Worm (Caenorhabditis elegans): ENCODE measurements around the gene nhr-31.
A peak's percentile ranks its signal among the peaks of the same experiment; 100 is the strongest.

The nhr-31 gene

ce11 chrIV:8061267-8061666 lies 32.0 kb upstream of the nhr-31 start:
- TF ChIP-seq F13H6.1 (tag; optimal IDR thresholded peaks at IDR 0.05) = no peak
- TF ChIP-seq unc-39 (tag; optimal IDR thresholded peaks at IDR 0.05) = no peak
- TF ChIP-seq ama-1 (optimal IDR thresholded peaks at IDR 0.05) = no peak
- no peak for TF ChIP-seq ztf-11 (tag; optimal IDR thresholded peaks at IDR 0.05)

ce11 chrIV:8053955-8054354 lies 24.6 kb upstream of the nhr-31 start:
- TF ChIP-seq zag-1 (tag; optimal IDR thresholded peaks at IDR 0.05) (no peak), gmeb-1 (tag; optimal IDR thresholded peaks at IDR 0.05) (no peak), aly-2 (tag; optimal IDR thresholded peaks at IDR 0.05) (no peak), unc-39 (tag; optimal IDR thresholded peaks at IDR 0.05) (no peak)

- TF ChIP-seq ceh-16 (tag; optimal IDR thresholded peaks at IDR 0.05) = no peak
- no peak for TF ChIP-seq R02D3.7 (tag; optimal IDR thresholded peaks at IDR 0.05)
- TF ChIP-seq nhr-11 (tag; optimal IDR thresholded peaks at IDR 0.05) = no peak
- TF ChIP-seq lin-11 (tag; optimal IDR thresholded peaks at IDR 0.05) = no peak
- TF ChIP-seq nhr-6 (tag; optimal IDR thresholded peaks at IDR 0.05) = no peak
- TF ChIP-seq nhr-12 (tag; optimal IDR thresholded peaks at IDR 0.05) = no peak
- TF ChIP-seq nhr-25 (tag; optimal IDR thresholded peaks at IDR 0.05) = no peak
- no peak for TF ChIP-seq unc-62 (GFP tag; optimal IDR thresholded peaks at IDR 0.05)
- TF ChIP-seq mdl-1 (tag; optimal IDR thresholded peaks at IDR 0.05) = no peak
- TF ChIP-seq Y55F3AM.14 (GFP tag; optimal IDR thresholded peaks at IDR 0.05) = no peak
- TF ChIP-seq nhr-129 (tag; optimal IDR thresholded peaks at IDR 0.05) = no peak
- TF ChIP-seq ZK546.5 (tag; optimal IDR thresholded peaks at IDR 0.05) = no peak
These were observed 23.4 kb upstream of the nhr-31 start for ce11 chrIV:8052694-8053093.

- no peak for TF ChIP-seq mbf-1 (tag; optimal IDR thresholded peaks at IDR 0.05)
- TF ChIP-seq mab-5 (tag; optimal IDR thresholded peaks at IDR 0.05) = no peak
- TF ChIP-seq C34F6.9 (tag; optimal IDR thresholded peaks at IDR 0.05) = no peak
- no peak for TF ChIP-seq egl-27 (tag; optimal IDR thresholded peaks at IDR 0.05)
- TF ChIP-seq fos-1 (tag; optimal IDR thresholded peaks at IDR 0.05) = no peak
- no peak for TF ChIP-seq zag-1 (tag; optimal IDR thresholded peaks at IDR 0.05)
- TF ChIP-seq ztf-1 (GFP tag; conservative IDR thresholded peaks at IDR 0.05) = no peak
- TF ChIP-seq ceh-16 (tag; optimal IDR thresholded peaks at IDR 0.05) = no peak
- no peak for TF ChIP-seq nhr-25 (tag; optimal IDR thresholded peaks at IDR 0.05)
- TF ChIP-seq sem-4 (tag; optimal IDR thresholded peaks at IDR 0.05) = no peak
- no peak for TF ChIP-seq nhr-77 (tag; optimal IDR thresholded peaks at IDR 0.05)
- TF ChIP-seq sma-9 (GFP tag; optimal IDR thresholded peaks at IDR 0.05) = no peak
- TF ChIP-seq sma-9 (tag; optimal IDR thresholded peaks at IDR 0.05) = no peak
- TF ChIP-seq alr-1 (tag; optimal IDR thresholded peaks at IDR 0.05) = no peak
- TF ChIP-seq elt-3 (tag; optimal IDR thresholded peaks at IDR 0.05) = no peak
- no peak for TF ChIP-seq lin-13 (GFP tag; optimal IDR thresholded peaks at IDR 0.05)
- no peak for TF ChIP-seq peb-1 (tag; optimal IDR thresholded peaks at IDR 0.05)
- no peak for TF ChIP-seq nhr-23 (tag; optimal IDR thresholded peaks at IDR 0.05)
- no peak for TF ChIP-seq nhr-11 (tag; optimal IDR thresholded peaks at IDR 0.05)
These were observed 18.8 kb upstream of the nhr-31 start for ce11 chrIV:8048083-8048482.

- TF ChIP-seq nhr-21 (tag; optimal IDR thresholded peaks at IDR 0.05) = peak; percentile 21
- peak; percentile 76 for TF ChIP-seq blmp-1 (tag; optimal IDR thresholded peaks at IDR 0.05; ENCODE audit: insufficient read depth)
- TF ChIP-seq sma-3 (GFP tag; optimal IDR thresholded peaks at IDR 0.05) = no peak
- peak; percentile 31 for TF ChIP-seq fos-1 (tag; optimal IDR thresholded peaks at IDR 0.05)
- peak; percentile 92 for TF ChIP-seq sma-9 (GFP tag; optimal IDR thresholded peaks at IDR 0.05)
- TF ChIP-seq sma-9 (tag; optimal IDR thresholded peaks at IDR 0.05) = no peak
- TF ChIP-seq dmd-4 (tag; optimal IDR thresholded peaks at IDR 0.05) = no peak
- no peak for TF ChIP-seq skn-1 (tag; optimal IDR thresholded peaks at IDR 0.05)
These were observed 15.3 kb upstream of the nhr-31 start, which contains the start of gene nhr-258 for ce11 chrIV:8044574-8044973. Gene nhr-258 (plus strand): TSS chrIV:8044938.
